Worm (Caenorhabditis elegans): Measurements from ENCODE around the gene egl-44.
A peak's percentile ranks its signal among the peaks of the same experiment; 100 is the strongest.

Gene egl-44

ce11 chrII:5907482-5907881 lies 21.1 kb upstream of the egl-44 start, which contains the start of gene vps-35 (continued):
- TF ChIP-seq mep-1 (tag; optimal IDR thresholded peaks at IDR 0.05) = peak; percentile 24
- TF ChIP-seq nhr-90 (tag; optimal IDR thresholded peaks at IDR 0.05; ENCODE audit: poor library complexity) = no peak
- no peak for TF ChIP-seq grh-1 (GFP tag; IDR thresholded peaks at IDR 0.05)

DNA sequence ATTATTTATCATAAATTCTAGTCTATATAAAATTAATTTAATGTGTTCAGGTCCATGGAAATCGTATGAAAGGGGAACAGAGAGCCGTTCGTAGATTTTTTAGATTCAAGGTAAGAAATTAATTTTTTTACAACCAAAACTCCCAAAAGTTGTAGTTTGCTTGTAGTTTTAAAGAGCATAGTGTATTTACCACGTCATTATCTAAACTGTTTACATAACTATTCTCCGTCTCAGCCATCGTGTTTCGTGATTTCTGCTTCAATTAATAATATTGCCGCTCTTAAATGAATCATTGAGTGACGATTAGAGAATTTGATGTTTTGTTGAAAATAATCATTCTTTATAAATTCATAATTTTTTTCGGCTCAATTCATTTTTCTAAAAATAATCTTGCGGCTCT lies 17.3 kb upstream of the egl-44 start, which contains the start of gene cgt-3:
TSS of gene cgt-3 (plus strand) at position 51 of the 400 bp plus-strand sequence.
- no peak for TF ChIP-seq irx-1 (tag; optimal IDR thresholded peaks at IDR 0.05)
- peak; percentile 4 for TF ChIP-seq nhr-20 (tag; optimal IDR thresholded peaks at IDR 0.05)
- no peak for TF ChIP-seq pag-3 (tag; optimal IDR thresholded peaks at IDR 0.05; ENCODE audit: borderline replicate concordance, insufficient read depth)
- no peak for TF ChIP-seq hlh-17 (GFP tag; optimal IDR thresholded peaks at IDR 0.05; ENCODE audit: borderline replicate concordance)
- no peak for TF ChIP-seq lin-35 (GFP tag; optimal IDR thresholded peaks at IDR 0.05)

ce11 chrII:5911939-5912523 lies 16.6 kb upstream of the egl-44 start:
- TF ChIP-seq F16B12.6 (tag; optimal IDR thresholded peaks at IDR 0.05) (no peak), tlp-1 (tag; optimal IDR thresholded peaks at IDR 0.05) (no peak), nhr-20 (tag; optimal IDR thresholded peaks at IDR 0.05) (no peak), dpl-1 (GFP tag; optimal IDR thresholded peaks at IDR 0.05) (no peak), sptf-1 (tag; optimal IDR thresholded peaks at IDR 0.05) (no peak), pqm-1 (tag; optimal IDR thresholded peaks at IDR 0.05) (peak; percentile 91), lsy-2 (tag; optimal IDR thresholded peaks at IDR 0.05) (peak in 1 of 2 experiments; percentile 19), egl-27 (tag; optimal IDR thresholded peaks at IDR 0.05) (no peak), hlh-17 (GFP tag; optimal IDR thresholded peaks at IDR 0.05; ENCODE audit: borderline replicate concordance) (no peak), mep-1 (tag; optimal IDR thresholded peaks at IDR 0.05) (peak; percentile 11), ceh-90 (tag; optimal IDR thresholded peaks at IDR 0.05) (no peak), elt-2 (tag; optimal IDR thresholded peaks at IDR 0.05) (peak; percentile 71), lin-35 (GFP tag; optimal IDR thresholded peaks at IDR 0.05) (peak in 1 of 2 experiments; percentile 36), nhr-76 (tag; optimal IDR thresholded peaks at IDR 0.05) (no peak), irx-1 (tag; optimal IDR thresholded peaks at IDR 0.05) (no peak), ceh-88 (GFP tag; IDR thresholded peaks at IDR 0.05) (no peak), hlh-4 (tag; optimal IDR thresholded peaks at IDR 0.05) (no peak), jun-1 (tag; optimal IDR thresholded peaks at IDR 0.05) (peak; percentile 7), alr-1 (tag; optimal IDR thresholded peaks at IDR 0.05; ENCODE audit: borderline replicate concordance) (no peak), xbp-1 (tag; optimal IDR thresholded peaks at IDR 0.05) (no peak), C04F5.9 (tag; optimal IDR thresholded peaks at IDR 0.05) (no peak), ztf-11 (tag; optimal IDR thresholded peaks at IDR 0.05) (no peak), mab-9 (GFP tag; IDR thresholded peaks at IDR 0.05) (no peak), hpl-2 (GFP tag; optimal IDR thresholded peaks at IDR 0.05) (peak; percentile 8), sox-4 (tag; optimal IDR thresholded peaks at IDR 0.05) (no peak), fkh-10 (GFP tag; optimal IDR thresholded peaks at IDR 0.05) (no peak), dsc-1 (tag; optimal IDR thresholded peaks at IDR 0.05) (no peak), lin-39 (tag; optimal IDR thresholded peaks at IDR 0.05) (no peak), grh-1 (GFP tag; IDR thresholded peaks at IDR 0.05) (no peak), nhr-47 (tag; optimal IDR thresholded peaks at IDR 0.05) (no peak), unc-130 (tag; optimal IDR thresholded peaks at IDR 0.05) (no peak), mdl-1 (tag; optimal IDR thresholded peaks at IDR 0.05) (no peak), aha-1 (tag; optimal IDR thresholded peaks at IDR 0.05) (no peak), efl-1 (optimal IDR thresholded peaks at IDR 0.05) (no peak), efl-1 (GFP tag; optimal IDR thresholded peaks at IDR 0.05 in 1 of 2) (no peak), skn-1 (tag; optimal IDR thresholded peaks at IDR 0.05) (no peak), egl-13 (tag; optimal IDR thresholded peaks at IDR 0.05) (no peak), nhr-28 (tag; optimal IDR thresholded peaks at IDR 0.05) (no peak), aly-2 (tag; optimal IDR thresholded peaks at IDR 0.05) (no peak), nhr-77 (tag; optimal IDR thresholded peaks at IDR 0.05) (peak; percentile 54), unc-86 (tag; optimal IDR thresholded peaks at IDR 0.05) (no peak), nhr-85 (tag) (no peak), fkh-4 (tag; optimal IDR thresholded peaks at IDR 0.05; ENCODE audit: borderline replicate concordance) (no peak), elt-3 (tag; optimal IDR thresholded peaks at IDR 0.05) (no peak), lin-14 (GFP tag; optimal IDR thresholded peaks at IDR 0.05) (peak; percentile 19)
